Fruit fly (Drosophila melanogaster) whole organism, embryonic: ENCODE results near the gene CG14102.

ENCODE experiments used
- Atf3 ChIP-seq: fragments of 200-800 bp; sonication (Bioruptor generic); optimal IDR thresholded peaks from 3 replicates; lab custom pipeline; 2016; ENCODE audit warnings: missing biosample characterization, missing genetic modification characterization
- B-H2 ChIP-seq: fragments of 200-800 bp; sonication (Bioruptor generic); optimal IDR thresholded peaks from 2 replicates; lab custom pipeline; 2018; ENCODE audit warnings: missing biosample characterization, mild to moderate bottlenecking, missing genetic modification characterization
- Blimp-1 ChIP-seq: fragments of 200-800 bp; sonication (Bioruptor generic); optimal IDR thresholded peaks from 3 replicates; lab custom pipeline; 2018; ENCODE audit warnings: missing biosample characterization, missing genetic modification characterization, mild to moderate bottlenecking, moderate library complexity, missing genetic modification reagents
- CG10543 ChIP-seq: fragments of 200-800 bp; sonication (Bioruptor generic); optimal IDR thresholded peaks from 3 replicates; lab custom pipeline; 2017; ENCODE audit warnings: missing biosample characterization, mild to moderate bottlenecking, missing genetic modification characterization, moderate library complexity
- CG11456 ChIP-seq: fragments of 200-800 bp; sonication (Bioruptor generic); IDR thresholded peaks from 3 replicates; pipeline ENCODE4 v1.3.6; 2022; ENCODE audit warnings: missing biosample characterization, missing genetic modification characterization
- CG14441 ChIP-seq: fragments of 200-800 bp; sonication (Bioruptor generic); IDR thresholded peaks from 2 replicates; pipeline ENCODE4 v1.3.6; 2022; ENCODE audit warnings: missing biosample characterization, missing genetic modification characterization
- CG16863 ChIP-seq: fragments of 200-800 bp; sonication (Bioruptor generic); optimal IDR thresholded peaks from 3 replicates; lab custom pipeline; 2016; ENCODE audit warnings: missing biosample characterization, missing genetic modification characterization
- CG17385 ChIP-seq: fragments of 200-800 bp; sonication (Bioruptor generic); optimal IDR thresholded peaks from 3 replicates; lab custom pipeline; 2018; ENCODE audit warnings: missing biosample characterization, mild to moderate bottlenecking, missing genetic modification characterization
- CG2678 ChIP-seq: fragments of 200-800 bp; sonication (Bioruptor generic); optimal IDR thresholded peaks from 3 replicates; lab custom pipeline; 2019; ENCODE audit warnings: missing biosample characterization, mild to moderate bottlenecking, missing genetic modification characterization, moderate library complexity
- CG31224 ChIP-seq: fragments of 200-800 bp; sonication (Bioruptor generic); IDR thresholded peaks from 2 replicates; pipeline ENCODE4 v1.3.6; 2022; ENCODE audit warnings: missing biosample characterization, missing genetic modification characterization
- CG4424 ChIP-seq: fragments of 200-800 bp; sonication (Bioruptor generic); optimal IDR thresholded peaks from 3 replicates; lab custom pipeline; 2016; ENCODE audit warnings: missing biosample characterization, missing genetic modification characterization
- CG4617 ChIP-seq: fragments of 200-800 bp; sonication (Bioruptor generic); optimal IDR thresholded peaks from 3 replicates; lab custom pipeline; 2016; ENCODE audit warnings: missing biosample characterization, missing genetic modification characterization, borderline replicate concordance
- CG4854 ChIP-seq: fragments of 200-800 bp; sonication (Bioruptor generic); optimal IDR thresholded peaks from 2 replicates; lab custom pipeline; 2016; ENCODE audit warnings: missing biosample characterization, missing genetic modification characterization, inconsistent platforms
- CG6689 ChIP-seq: fragments of 200-800 bp; sonication (Bioruptor generic); IDR thresholded peaks from 2 replicates; pipeline ENCODE4 v1.3.6; 2022; ENCODE audit warnings: missing biosample characterization, missing genetic modification characterization
- CG8388 ChIP-seq: fragments of 200-800 bp; sonication (Bioruptor generic); optimal IDR thresholded peaks from 2 replicates; lab custom pipeline; 2019; ENCODE audit warnings: missing biosample characterization, mild to moderate bottlenecking, missing genetic modification characterization, moderate library complexity
- Doc3 ChIP-seq: fragments of 200-800 bp; sonication (Bioruptor generic); IDR thresholded peaks from 3 replicates; pipeline ENCODE4 v1.3.6; 2022; ENCODE audit warnings: missing biosample characterization, missing genetic modification characterization; ENCODE audit not compliant: partially characterized antibody
- E2f1 ChIP-seq: fragments of 200-800 bp; sonication (Bioruptor generic); IDR thresholded peaks from 2 replicates; pipeline ENCODE4 v1.3.6; 2022; ENCODE audit warnings: missing biosample characterization, missing genetic modification characterization
- E2f2 ChIP-seq: fragments of 200-800 bp; sonication (Bioruptor generic); IDR thresholded peaks from 2 replicates; pipeline ENCODE4 v1.3.6; 2022; ENCODE audit warnings: missing biosample characterization, missing genetic modification characterization
- Fer3 ChIP-seq: fragments of 200-800 bp; sonication (Bioruptor generic); optimal IDR thresholded peaks from 2 replicates; lab custom pipeline; 2018; ENCODE audit warnings: missing biosample characterization, mild to moderate bottlenecking, missing genetic modification characterization, moderate library complexity
- GATAe ChIP-seq: fragments of 200-800 bp; sonication (Bioruptor generic); conservative IDR thresholded peaks from 2 replicates; pipeline ENCODE4 v1.3.6; 2022; ENCODE audit warnings: missing biosample characterization, missing genetic modification characterization
- Nf-YB ChIP-seq: fragments of 200-800 bp; sonication (Bioruptor generic); optimal IDR thresholded peaks from 3 replicates; lab custom pipeline; 2019; ENCODE audit warnings: missing biosample characterization, mild to moderate bottlenecking, missing genetic modification characterization, moderate library complexity
- Scr ChIP-seq: fragments of 200-800 bp; sonication (Bioruptor generic); IDR thresholded peaks from 2 replicates; pipeline ENCODE4 v1.3.6; 2022; ENCODE audit warnings: missing biosample characterization, missing genetic modification characterization; ENCODE audit not compliant: partially characterized antibody
- al ChIP-seq: fragments of 200-800 bp; sonication (Bioruptor generic); IDR thresholded peaks from 2 replicates; pipeline ENCODE4 v1.3.6; 2022; ENCODE audit warnings: missing biosample characterization, missing genetic modification characterization
- ato ChIP-seq: fragments of 200-800 bp; sonication (Bioruptor generic); IDR thresholded peaks from 2 replicates; pipeline ENCODE4 v1.3.6; 2022; ENCODE audit warnings: missing biosample characterization, missing genetic modification characterization; ENCODE audit not compliant: partially characterized antibody
- bowl ChIP-seq: fragments of 200-800 bp; sonication (Bioruptor generic); IDR thresholded peaks from 2 replicates; pipeline ENCODE4 v1.3.6; 2022; ENCODE audit warnings: missing biosample characterization, missing genetic modification characterization
- chm ChIP-seq: fragments of 200-800 bp; sonication (Bioruptor generic); IDR thresholded peaks from 2 replicates; pipeline ENCODE4 v1.3.6; 2022; ENCODE audit warnings: missing biosample characterization, missing genetic modification characterization
- chn ChIP-seq: fragments of 200-800 bp; sonication (Bioruptor generic); optimal IDR thresholded peaks from 2 replicates; lab custom pipeline; 2016; ENCODE audit warnings: missing biosample characterization, missing genetic modification characterization
- danr ChIP-seq: fragments of 200-800 bp; sonication (Bioruptor generic); IDR thresholded peaks from 2 replicates; pipeline ENCODE4 v1.3.6; 2022; ENCODE audit warnings: missing biosample characterization, missing genetic modification characterization
- dmrt11E ChIP-seq: fragments of 200-800 bp; sonication (Bioruptor generic); optimal IDR thresholded peaks from 3 replicates; lab custom pipeline; 2018; ENCODE audit warnings: missing biosample characterization, mild to moderate bottlenecking, missing genetic modification characterization, moderate library complexity
- en ChIP-seq: fragments of 200-800 bp; sonication (Bioruptor generic); optimal IDR thresholded peaks from 2 replicates; lab custom pipeline; 2016; ENCODE audit warnings: missing biosample characterization, missing genetic modification characterization
- fd3F ChIP-seq: fragments of 200-800 bp; sonication (Bioruptor generic); optimal IDR thresholded peaks from 2 replicates; lab custom pipeline; 2018; ENCODE audit warnings: missing biosample characterization, mild to moderate bottlenecking, missing genetic modification characterization, moderate library complexity
- fru ChIP-seq: fragments of >200 bp; optimal IDR thresholded peaks from 2 replicates; lab custom pipeline; 2017
- gsb-n ChIP-seq: fragments of 200-800 bp; sonication (Bioruptor generic); optimal IDR thresholded peaks from 3 replicates; lab custom pipeline; 2018; ENCODE audit warnings: missing biosample characterization, mild to moderate bottlenecking, missing genetic modification characterization
- h ChIP-seq: fragments of >200 bp; optimal IDR thresholded peaks from 2 replicates; lab custom pipeline; 2017
- knrl ChIP-seq: fragments of 200-800 bp; sonication (Bioruptor generic); IDR thresholded peaks from 3 replicates; pipeline ENCODE4 v1.3.6; 2022; ENCODE audit warnings: missing biosample characterization, missing genetic modification characterization; ENCODE audit not compliant: partially characterized antibody
- lola ChIP-seq, 3 experiments: fragments of >200 bp in 2 of 3; fragments of 200-800 bp in 1 of 3; sonication (Bioruptor generic) in 1 of 3; optimal IDR thresholded peaks; 2 replicates each; lab custom pipeline; 2017 to 2019; ENCODE audit warnings: missing biosample characterization in 3 of 3, missing genetic modification characterization in 3 of 3, mild to moderate bottlenecking in 1 of 3, moderate library complexity in 1 of 3
- nau ChIP-seq: fragments of 200-800 bp; sonication (Bioruptor generic); optimal IDR thresholded peaks from 3 replicates; lab custom pipeline; 2017; ENCODE audit warnings: missing biosample characterization, mild to moderate bottlenecking, missing genetic modification characterization, missing genetic modification reagents
- nerfin-2 ChIP-seq: fragments of 200-800 bp; sonication (Bioruptor generic); IDR thresholded peaks from 2 replicates; pipeline ENCODE4 v1.3.6; 2022; ENCODE audit warnings: missing biosample characterization, missing genetic modification characterization; ENCODE audit not compliant: partially characterized antibody
- onecut ChIP-seq: fragments of 200-800 bp; sonication (Bioruptor generic); IDR thresholded peaks from 2 replicates; pipeline ENCODE4 v1.3.6; 2022; ENCODE audit warnings: missing biosample characterization, missing genetic modification characterization
- prd ChIP-seq, 3 experiments: fragments of >200 bp in 2 of 3; fragments of 200-800 bp in 1 of 3; sonication (Bioruptor generic) in 1 of 3; optimal IDR thresholded peaks in 2 of 3; IDR thresholded peaks in 1 of 3; 2 replicates in 2 of 3; 3 replicates in 1 of 3; pipeline versions ENCODE4 v1.3.6 to Lab custom; 2017 to 2022; ENCODE audit warnings: missing biosample characterization in 1 of 3, missing genetic modification characterization in 1 of 3
- repo ChIP-seq: fragments of 200-800 bp; sonication (Bioruptor generic); optimal IDR thresholded peaks from 2 replicates; lab custom pipeline; 2016; ENCODE audit warnings: missing biosample characterization, missing genetic modification characterization
- sens ChIP-seq: fragments of 200-800 bp; sonication (Bioruptor generic); peaks from one replicate; lab custom pipeline; 2016; ENCODE audit warnings: missing biosample characterization, missing genetic modification characterization
- sens-2 ChIP-seq: fragments of 200-800 bp; sonication (Bioruptor generic); IDR thresholded peaks from 2 replicates; pipeline ENCODE4 v1.3.6; 2022; ENCODE audit warnings: missing biosample characterization, missing genetic modification characterization
- slp2 ChIP-seq: fragments of 200-800 bp; sonication (Bioruptor generic); optimal IDR thresholded peaks from 2 replicates; lab custom pipeline; 2016; ENCODE audit warnings: missing biosample characterization, missing genetic modification characterization
- sna ChIP-seq: fragments of 200-800 bp; sonication (Bioruptor generic); IDR thresholded peaks from 2 replicates; pipeline ENCODE4 v1.3.6; 2022; ENCODE audit warnings: missing biosample characterization, missing genetic modification characterization; ENCODE audit not compliant: partially characterized antibody
- sug ChIP-seq: fragments of 200-800 bp; optimal IDR thresholded peaks from 2 replicates; lab custom pipeline; 2019; ENCODE audit warnings: missing biosample characterization, mild to moderate bottlenecking, missing genetic modification characterization, moderate library complexity
- trem ChIP-seq: fragments of 200-800 bp; optimal IDR thresholded peaks from 3 replicates; lab custom pipeline; 2019; ENCODE audit warnings: missing biosample characterization, mild to moderate bottlenecking, missing genetic modification characterization, moderate library complexity
- zfh1 ChIP-seq: fragments of 200-800 bp; sonication (Bioruptor generic); IDR thresholded peaks from 3 replicates; pipeline ENCODE4 v1.3.6; 2022; ENCODE audit warnings: missing biosample characterization, missing genetic modification characterization

The CG14102 gene

DNA sequence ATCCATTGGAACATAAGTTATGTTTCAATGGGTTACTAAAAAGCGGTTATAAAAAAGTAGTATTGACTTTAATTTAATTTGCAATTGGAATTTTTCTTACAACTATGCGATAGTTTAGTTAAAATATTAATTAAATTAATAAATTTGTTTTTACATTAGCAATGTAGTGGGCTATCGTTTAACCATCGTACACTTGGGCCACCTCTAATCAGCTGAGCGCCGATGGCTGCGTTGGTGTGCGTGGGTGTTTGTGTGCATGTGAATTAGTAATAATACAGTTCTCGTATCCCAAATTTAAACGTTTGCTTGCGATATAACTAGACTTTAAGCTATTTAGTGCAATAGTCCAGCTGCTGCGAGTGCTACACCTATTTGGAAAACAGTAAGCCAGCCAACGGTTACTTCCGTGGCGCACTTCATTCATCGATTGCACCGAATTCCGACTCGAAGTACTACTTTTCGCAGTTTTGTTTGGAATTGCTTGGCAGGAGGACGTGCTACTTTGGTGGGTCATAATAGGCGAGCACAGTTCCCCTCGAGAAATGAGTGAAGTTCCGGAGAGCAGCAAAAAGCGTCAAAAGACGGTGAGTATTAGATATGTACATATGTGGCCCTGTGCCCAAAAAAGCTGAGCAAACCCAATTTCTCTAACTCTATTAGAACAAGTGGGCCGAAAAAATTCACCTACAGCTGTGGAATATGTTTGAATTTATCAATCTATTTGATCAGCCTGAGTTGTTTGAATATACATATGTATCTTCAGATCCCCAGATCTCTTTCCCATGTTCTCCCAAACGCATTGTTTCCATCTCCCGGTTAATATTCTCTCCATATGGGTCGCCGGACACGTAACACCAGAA is 44.2 kb upstream of the CG14102 start, which contains the start of gene Papss (continued):
- TF ChIP-seq Nf-YB (GFP tag; lab: Kevin White, UChicago) (no peak), nerfin-2 (GFP tag; lab: Robert Waterston, UW) (peak; percentile 56), ato (GFP tag; lab: Robert Waterston, UW) (0 out of 2 replicates have a peak, but pooled peaks have one; percentile 44), prd (optimal IDR thresholded peaks at IDR 0.05; lab: Kevin White, UChicago) (no peak), prd (GFP tag; IDR thresholded peaks at IDR 0.05; lab: Robert Waterston, UW) (peak; percentile 51; the same call in 2 of the 3 replicates), E2f1 (0 out of 2 replicates have a peak, but pooled peaks have one; percentile 17), CG17385 (no peak), en (GFP tag; lab: Kevin White, UChicago) (no peak), gsb-n (no peak), onecut (GFP tag; lab: Robert Waterston, UW) (peak; percentile 5; the same call in 1 of the 2 replicates), Fer3 (tag; lab: Kevin White, UChicago) (no peak), Scr (peak; percentile 90), trem (tag; lab: Kevin White, UChicago) (peak; percentile 67), nau (GFP tag; lab: Kevin White, UChicago) (no peak), CG11456 (GFP tag; lab: Robert Waterston, UW) (no peak), bowl (no peak), CG4617 (GFP tag; lab: Kevin White, UChicago) (peak; percentile 15), CG4854 (GFP tag; lab: Kevin White, UChicago) (no peak), sens-2 (GFP tag; lab: Robert Waterston, UW) (0 out of 2 replicates have a peak, but pooled peaks have one; percentile 39), CG16863 (GFP tag; lab: Kevin White, UChicago) (no peak), h (lab: Kevin White, UChicago) (no peak), knrl (GFP tag; lab: Robert Waterston, UW) (peak; percentile 82), B-H2 (GFP tag; lab: Kevin White, UChicago) (peak; percentile 10), lola (GFP tag; optimal IDR thresholded peaks at IDR 0.05; lab: Kevin White, UChicago) (peak in 1 of 3 experiments; percentile 26), Blimp-1 (GFP tag; lab: Kevin White, UChicago) (no peak), CG10543 (peak; percentile 49), CG8388 (no peak), CG2678 (tag; lab: Kevin White, UChicago) (peak; percentile 54), repo (no peak), CG31224 (GFP tag; lab: Robert Waterston, UW) (no peak), chn (GFP tag; lab: Kevin White, UChicago) (no peak), sens (GFP tag; lab: Kevin White, UChicago) (peak; percentile 82), al (GFP tag; lab: Robert Waterston, UW) (no peak), E2f2 (GFP tag; lab: Robert Waterston, UW) (peak; percentile 28; the same call in 1 of the 2 replicates), slp2 (no peak), dmrt11E (tag; lab: Kevin White, UChicago) (peak; percentile 19), sug (tag; lab: Kevin White, UChicago) (no peak), CG6689 (GFP tag; lab: Robert Waterston, UW) (no peak), chm (GFP tag; lab: Robert Waterston, UW) (peak; percentile 66), fru (lab: Kevin White, UChicago) (no peak), GATAe (no peak), CG4424 (GFP tag; lab: Kevin White, UChicago) (no peak), danr (GFP tag; lab: Robert Waterston, UW) (no peak), CG14441 (GFP tag; lab: Robert Waterston, UW) (0 out of 2 replicates have a peak, but pooled peaks have one; percentile 35), Doc3 (peak; percentile 93), fd3F (GFP tag; lab: Kevin White, UChicago) (peak; percentile 26), sna (peak; percentile 86), zfh1 (peak; percentile 53; the same call in 1 of the 3 replicates), Atf3 (no peak)
